Worm (Caenorhabditis elegans) whole organism, L1 larva: ENCODE results near the gene F35C11.4.

Experiments used
- aly-2 ChIP-seq: fragments of 150-350 bp; optimal IDR thresholded peaks from 2 replicates; lab custom pipeline; 2014; ENCODE audit warnings: missing biosample characterization, missing genetic modification characterization
- blmp-1 ChIP-seq: fragments of 150-350 bp; optimal IDR thresholded peaks from 2 replicates; lab custom pipeline; 2014; ENCODE audit warnings: missing biosample characterization, missing genetic modification characterization
- nhr-19 ChIP-seq: fragments of 200-800 bp; sonication (Bioruptor generic); conservative IDR thresholded peaks from 2 replicates; pipeline ENCODE4 v1.3.6; 2022; ENCODE audit warnings: missing genetic modification characterization, missing compliant biosample characterization
- nhr-76 ChIP-seq: sonication (generic microtip); optimal IDR thresholded peaks from 2 replicates; lab custom pipeline; 2017; ENCODE audit warnings: missing biosample characterization, missing genetic modification characterization
- rnt-1 ChIP-seq: sonication (generic microtip); optimal IDR thresholded peaks from 2 replicates; lab custom pipeline; 2016; ENCODE audit warnings: mild to moderate bottlenecking, missing genetic modification characterization, moderate library complexity, missing compliant biosample characterization
- sptf-1 ChIP-seq: fragments of 150-350 bp; optimal IDR thresholded peaks from 2 replicates; lab custom pipeline; 2014; ENCODE audit warnings: missing biosample characterization, missing genetic modification characterization

ce11 chrII:8269855-8270647 lies 21.2 kb downstream of the F35C11.4 start, which contains the start of gene tdc-1:
- no peak for TF ChIP-seq nhr-76
- no peak for TF ChIP-seq blmp-1 (tag; lab: Kevin White, UChicago)
- TF ChIP-seq aly-2, result no peak
- TF ChIP-seq sptf-1 (tag; lab: Kevin White, UChicago), result no peak
- no peak for TF ChIP-seq nhr-19 (GFP tag; lab: Robert Waterston, UW)
- TF ChIP-seq rnt-1 (tag; lab: Kevin White, UChicago), result no peak
